Fruit fly (Drosophila melanogaster) whole organism, prepupa: ENCODE results near the gene Bfc.

ENCODE experiments used
- CG6276 ChIP-seq: fragments of 200-800 bp; sonication (Bioruptor generic); optimal IDR thresholded peaks from 2 replicates; lab custom pipeline; 2017; ENCODE audit warnings: missing biosample characterization, mild to moderate bottlenecking, missing genetic modification characterization
- CG6854 ChIP-seq: fragments of 200-800 bp; sonication (Bioruptor generic); optimal IDR thresholded peaks from 2 replicates; lab custom pipeline; 2017; ENCODE audit warnings: missing biosample characterization, mild to moderate bottlenecking, missing genetic modification characterization

DNA sequence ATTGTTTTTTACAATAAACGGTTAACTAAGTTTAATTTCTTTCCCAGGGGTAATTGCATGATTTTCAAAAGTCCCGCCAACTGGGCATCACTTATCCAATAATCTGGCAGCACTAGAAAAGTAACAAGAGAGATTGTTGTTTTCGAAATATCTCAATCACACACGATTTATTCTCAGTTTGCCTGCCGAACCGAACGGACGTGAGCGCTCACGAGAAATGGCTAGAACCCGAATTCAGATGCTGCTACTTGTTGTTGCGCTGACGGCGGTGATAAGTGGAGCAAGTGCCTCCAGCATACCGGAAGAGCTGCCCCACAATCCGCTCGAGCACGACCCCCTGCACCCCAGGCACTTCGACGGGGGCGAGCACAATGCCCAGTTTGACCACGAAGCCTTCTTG is 48.0 kb downstream of the Bfc start, which contains the start of gene scf:
- no peak for TF ChIP-seq CG6854
- TF ChIP-seq CG6276: no peak
